Worm (Caenorhabditis elegans) whole organism, L1 larva: ENCODE data around the gene msp-142.

Source experiments
- C34B4.2 ChIP-seq: sonication (generic microtip); optimal IDR thresholded peaks from 2 replicates; lab custom pipeline; 2017; ENCODE audit warnings: mild to moderate bottlenecking, missing genetic modification characterization, missing compliant biosample characterization
- aha-1 ChIP-seq: fragments of 150-350 bp; optimal IDR thresholded peaks from 2 replicates; lab custom pipeline; 2014; ENCODE audit warnings: missing biosample characterization, missing genetic modification characterization
- alr-1 ChIP-seq: fragments of 200-800 bp; sonication (Bioruptor generic); optimal IDR thresholded peaks from 2 replicates; lab custom pipeline; 2018; ENCODE audit warnings: borderline replicate concordance, mild to moderate bottlenecking, missing genetic modification characterization, missing compliant biosample characterization
- aly-2 ChIP-seq: fragments of 150-350 bp; optimal IDR thresholded peaks from 2 replicates; lab custom pipeline; 2014; ENCODE audit warnings: missing biosample characterization, missing genetic modification characterization
- blmp-1 ChIP-seq: fragments of 150-350 bp; optimal IDR thresholded peaks from 2 replicates; lab custom pipeline; 2014; ENCODE audit warnings: missing biosample characterization, missing genetic modification characterization
- ceh-82 ChIP-seq, 3 experiments: fragments of 150-350 bp in 1 of 3; sonication (generic microtip) in 2 of 3; optimal IDR thresholded peaks; 2 replicates each; lab custom pipeline; 2014 to 2017; ENCODE audit warnings: missing biosample characterization in 3 of 3, missing genetic modification characterization in 3 of 3
- ces-1 ChIP-seq: fragments of 150-350 bp; optimal IDR thresholded peaks from 2 replicates; lab custom pipeline; 2014; ENCODE audit warnings: missing biosample characterization, missing genetic modification reagents, missing genetic modification characterization
- dpl-1 ChIP-seq, 3 experiments: fragments of 150-350 bp in 2 of 3; sonication (generic microtip) in 1 of 3; optimal IDR thresholded peaks; 2 replicates each; lab custom pipeline; 2014 to 2017; ENCODE audit warnings: missing biosample characterization in 3 of 3, missing genetic modification characterization in 3 of 3, missing genetic modification reagents in 3 of 3
- efl-1 ChIP-seq, 4 experiments: fragments of 150-350 bp; optimal IDR thresholded peaks in 3 of 4; peaks in 1 of 4; 1 replicate in 1 of 4; 2 replicates in 3 of 4; lab custom pipeline; 2014; ENCODE audit warnings: missing biosample characterization in 2 of 4, missing genetic modification characterization in 2 of 4, missing genetic modification reagents in 2 of 4
- efl-3 ChIP-seq: fragments of 200-800 bp; sonication (Bioruptor generic); optimal IDR thresholded peaks from 2 replicates; lab custom pipeline; 2018; ENCODE audit warnings: mild to moderate bottlenecking, missing genetic modification characterization, missing compliant biosample characterization
- egl-13 ChIP-seq: sonication (generic microtip); optimal IDR thresholded peaks from 2 replicates; lab custom pipeline; 2016; ENCODE audit warnings: missing genotype, missing genetic modification reagents, missing genetic modification characterization, missing compliant biosample characterization
- elt-3 ChIP-seq, 6 experiments: fragments of 150-350 bp in 1 of 6; sonication (generic microtip); optimal IDR thresholded peaks; 2 replicates each; lab custom pipeline; 2017 to 2018; ENCODE audit warnings: missing biosample characterization in 6 of 6, missing genetic modification characterization in 6 of 6, inconsistent platforms in 1 of 6
- ets-5 ChIP-seq: fragments of 200-800 bp; sonication (Bioruptor generic); IDR thresholded peaks from 2 replicates; pipeline ENCODE4 v1.3.6; 2022; ENCODE audit warnings: missing genetic modification characterization, missing compliant biosample characterization
- fkh-10 ChIP-seq: sonication (generic microtip); optimal IDR thresholded peaks from 2 replicates; lab custom pipeline; 2017; ENCODE audit warnings: missing biosample characterization, missing genetic modification reagents, missing genetic modification characterization
- fkh-4 ChIP-seq: sonication (generic microtip); optimal IDR thresholded peaks from 2 replicates; lab custom pipeline; 2016; ENCODE audit warnings: missing compliant biosample characterization, missing genetic modification characterization, borderline replicate concordance
- fkh-8 ChIP-seq: sonication (generic microtip); optimal IDR thresholded peaks from 2 replicates; lab custom pipeline; 2016; ENCODE audit warnings: mild to moderate bottlenecking, missing genetic modification characterization, missing compliant biosample characterization
- fos-1 ChIP-seq: fragments of 150-350 bp; optimal IDR thresholded peaks from 2 replicates; lab custom pipeline; 2014; ENCODE audit warnings: missing biosample characterization, missing genetic modification characterization
- grh-1 ChIP-seq: fragments of 200-800 bp; sonication (Bioruptor generic); IDR thresholded peaks from 2 replicates; pipeline ENCODE4 v1.3.6; 2022; ENCODE audit warnings: missing genetic modification reagents, missing genetic modification characterization, missing compliant biosample characterization
- hlh-17 ChIP-seq: fragments of 200-800 bp; sonication (Bioruptor generic); optimal IDR thresholded peaks from 2 replicates; lab custom pipeline; 2018; ENCODE audit warnings: missing genetic modification characterization, mild to moderate bottlenecking, missing compliant biosample characterization, moderate library complexity, borderline replicate concordance
- hpl-2 ChIP-seq: fragments of 150-350 bp; optimal IDR thresholded peaks from 2 replicates; lab custom pipeline; 2014; ENCODE audit warnings: missing biosample characterization, missing genetic modification reagents, missing genetic modification characterization
- lin-14 ChIP-seq: fragments of 200-800 bp; sonication (Bioruptor generic); optimal IDR thresholded peaks from 2 replicates; lab custom pipeline; 2018; ENCODE audit warnings: mild to moderate bottlenecking, missing genetic modification characterization, moderate library complexity, missing compliant biosample characterization
- lin-15B ChIP-seq: fragments of 150-350 bp; sonication (generic microtip); optimal IDR thresholded peaks from 3 replicates; lab custom pipeline; 2014; ENCODE audit warnings: missing biosample characterization, missing genetic modification characterization
- lir-3 ChIP-seq: sonication (generic microtip); optimal IDR thresholded peaks from 2 replicates; lab custom pipeline; 2016; ENCODE audit warnings: mild to moderate bottlenecking, missing genetic modification characterization, moderate library complexity, missing compliant biosample characterization; ENCODE audit not compliant: poor library complexity
- lsy-2 ChIP-seq, 2 experiments: fragments of 150-350 bp; optimal IDR thresholded peaks; 2 replicates each; lab custom pipeline; 2014; ENCODE audit warnings: missing biosample characterization in 2 of 2, missing genetic modification characterization in 2 of 2
- nhr-11 ChIP-seq: fragments of 150-350 bp; optimal IDR thresholded peaks from 2 replicates; lab custom pipeline; 2014; ENCODE audit warnings: missing biosample characterization, missing genetic modification characterization
- nhr-237 ChIP-seq: fragments of 150-350 bp; optimal IDR thresholded peaks from 2 replicates; lab custom pipeline; 2014; ENCODE audit warnings: missing biosample characterization, missing genetic modification characterization
- nhr-28 ChIP-seq: fragments of 150-350 bp; optimal IDR thresholded peaks from 2 replicates; lab custom pipeline; 2014; ENCODE audit warnings: missing biosample characterization, missing genetic modification characterization
- nhr-47 ChIP-seq: sonication (generic microtip); optimal IDR thresholded peaks from 2 replicates; lab custom pipeline; 2016; ENCODE audit warnings: mild to moderate bottlenecking, missing genetic modification characterization, moderate library complexity, missing compliant biosample characterization
- nhr-84 ChIP-seq: sonication (generic microtip); optimal IDR thresholded peaks from 2 replicates; lab custom pipeline; 2017; ENCODE audit warnings: missing biosample characterization, missing genetic modification characterization
- nhr-85 ChIP-seq: sonication (generic microtip); peaks from one replicate; lab custom pipeline; 2016; ENCODE audit warnings: missing genetic modification characterization, inconsistent platforms, missing compliant biosample characterization
- nhr-90 ChIP-seq: sonication (generic microtip); optimal IDR thresholded peaks from 2 replicates; lab custom pipeline; 2016; ENCODE audit warnings: mild to moderate bottlenecking, missing genetic modification characterization, missing compliant biosample characterization; ENCODE audit not compliant: poor library complexity
- pag-3 ChIP-seq: sonication (generic microtip); optimal IDR thresholded peaks from 2 replicates; lab custom pipeline; 2017; ENCODE audit warnings: missing genetic modification characterization, mild to moderate bottlenecking, missing compliant biosample characterization, antibody characterized with exemption, borderline replicate concordance; ENCODE audit not compliant: insufficient read depth
- pqm-1 ChIP-seq: sonication (generic microtip); optimal IDR thresholded peaks from 3 replicates; lab custom pipeline; 2017; ENCODE audit warnings: missing biosample characterization, missing genetic modification characterization
- snu-23 ChIP-seq: sonication (generic microtip); optimal IDR thresholded peaks from 2 replicates; lab custom pipeline; 2016; ENCODE audit warnings: missing genetic modification characterization, missing compliant biosample characterization
- sptf-1 ChIP-seq: fragments of 150-350 bp; optimal IDR thresholded peaks from 2 replicates; lab custom pipeline; 2014; ENCODE audit warnings: missing biosample characterization, missing genetic modification characterization
- sup-37 ChIP-seq: fragments of 200-800 bp; sonication (Bioruptor generic); optimal IDR thresholded peaks from 2 replicates; lab custom pipeline; 2018; ENCODE audit warnings: mild to moderate bottlenecking, missing genetic modification characterization, missing compliant biosample characterization
- swsn-7 ChIP-seq: sonication (generic microtip); optimal IDR thresholded peaks from 2 replicates; lab custom pipeline; 2016; ENCODE audit warnings: missing genetic modification characterization, missing compliant biosample characterization
- tlp-1 ChIP-seq: fragments of 150-350 bp; optimal IDR thresholded peaks from 2 replicates; lab custom pipeline; 2014; ENCODE audit warnings: missing biosample characterization, missing genetic modification characterization
- unc-62 ChIP-seq: fragments of 150-350 bp; optimal IDR thresholded peaks from 2 replicates; lab custom pipeline; 2014; ENCODE audit warnings: missing biosample characterization, missing genetic modification reagents, missing genetic modification characterization
- unc-98 ChIP-seq: fragments of 200-800 bp; sonication (Bioruptor generic); IDR thresholded peaks from 2 replicates; pipeline ENCODE4 v1.3.6; 2022; ENCODE audit warnings: missing genetic modification characterization, missing compliant biosample characterization
- ztf-4 ChIP-seq: fragments of 150-350 bp; optimal IDR thresholded peaks from 2 replicates; lab custom pipeline; 2014; ENCODE audit warnings: missing biosample characterization, missing genetic modification characterization

The msp-142 gene

ce11 chrII:5819655-5820054 is 21.9 kb downstream of the msp-142 start (continued):
- TF ChIP-seq lir-3 (tag; lab: Kevin White, UChicago) (peak; percentile 77), efl-3 (GFP tag; lab: Kevin White, UChicago) (no peak), nhr-84 (no peak), pqm-1 (tag; lab: Kevin White, UChicago) (no peak), tlp-1 (tag; lab: Kevin White, UChicago) (no peak), egl-13 (tag; lab: Kevin White, UChicago) (peak; percentile 38), ets-5 (no peak), sptf-1 (tag; lab: Kevin White, UChicago) (no peak), pag-3 (tag; lab: Kevin White, UChicago) (no peak), fkh-4 (tag; lab: Kevin White, UChicago) (no peak), swsn-7 (peak; percentile 32), lin-15B (tag; lab: Kevin White, UChicago) (no peak), nhr-28 (tag; lab: Kevin White, UChicago) (no peak), unc-62 (GFP tag; lab: Kevin White, UChicago) (no peak), efl-1 (optimal IDR thresholded peaks at IDR 0.05; lab: Kevin White, UChicago) (peak; percentile 76 to 77), efl-1 (GFP tag; optimal IDR thresholded peaks at IDR 0.05 in 1 of 2; lab: Kevin White, UChicago) (peak; percentile 69 to 96), nhr-90 (tag; lab: Kevin White, UChicago) (peak; percentile 57), nhr-11 (tag; lab: Kevin White, UChicago) (no peak), lsy-2 (tag; optimal IDR thresholded peaks at IDR 0.05; lab: Kevin White, UChicago) (peak in 1 of 2 experiments; percentile 40), dpl-1 (GFP tag; optimal IDR thresholded peaks at IDR 0.05; lab: Kevin White, UChicago) (peak; percentile 32 to 73 (median 71)), elt-3 (tag; optimal IDR thresholded peaks at IDR 0.05; lab: Kevin White, UChicago) (no peak), aly-2 (tag; lab: Kevin White, UChicago) (no peak), ces-1 (GFP tag; lab: Kevin White, UChicago) (no peak), alr-1 (tag; lab: Kevin White, UChicago) (no peak), lin-14 (peak; percentile 65), hlh-17 (GFP tag; lab: Kevin White, UChicago) (no peak)
- TF ChIP-seq, all 84 proteins: peak for 24

- peak in 2 of 3 experiments; percentile 21 to 49 for TF ChIP-seq ceh-82 (tag; optimal IDR thresholded peaks at IDR 0.05; lab: Kevin White, UChicago)
- TF ChIP-seq nhr-237 (tag; lab: Kevin White, UChicago): no peak
- TF ChIP-seq nhr-85 (tag; lab: Kevin White, UChicago): no peak
- TF ChIP-seq C34B4.2 (tag; lab: Kevin White, UChicago): no peak
- TF ChIP-seq fkh-10 (GFP tag; lab: Kevin White, UChicago): peak; percentile 29
- TF ChIP-seq ztf-4: no peak
- no peak for TF ChIP-seq egl-13 (tag; lab: Kevin White, UChicago)
- peak; percentile 71 for TF ChIP-seq lin-14
- no peak for TF ChIP-seq blmp-1
- no peak for TF ChIP-seq swsn-7
- TF ChIP-seq, all 84 proteins: peak for 3
Observed at ce11 chrII:5820282-5820762, 22.6 kb downstream of the msp-142 start, which contains the start of gene ehs-1. Gene ehs-1 (plus strand): TSS chrII:5820712.

- TF ChIP-seq sup-37 (no peak), unc-98 (GFP tag; lab: Robert Waterston, UW) (no peak), fkh-10 (GFP tag; lab: Kevin White, UChicago) (no peak), aha-1 (tag; lab: Kevin White, UChicago) (no peak), lin-14 (peak; percentile 51), sptf-1 (tag; lab: Kevin White, UChicago) (no peak), elt-3 (tag; optimal IDR thresholded peaks at IDR 0.05; lab: Kevin White, UChicago) (peak in 1 of 6 experiments; percentile 36), grh-1 (GFP tag; lab: Robert Waterston, UW) (peak; percentile 30; the same call in 1 of the 2 replicates), fkh-8 (no peak), fos-1 (tag; lab: Kevin White, UChicago) (no peak), ces-1 (GFP tag; lab: Kevin White, UChicago) (no peak), pag-3 (tag; lab: Kevin White, UChicago) (no peak), C34B4.2 (tag; lab: Kevin White, UChicago) (no peak), nhr-47 (no peak), hpl-2 (no peak), blmp-1 (peak; percentile 74), snu-23 (no peak)
Observed at ce11 chrII:5827364-5827763, 29.6 kb downstream of the msp-142 start, which contains the start of gene tbc-2. Gene tbc-2 (minus strand): TSS chrII:5827443.
